Fruit fly (Drosophila melanogaster): ENCODE measurements around the gene phu.

Gene phu

DNA sequence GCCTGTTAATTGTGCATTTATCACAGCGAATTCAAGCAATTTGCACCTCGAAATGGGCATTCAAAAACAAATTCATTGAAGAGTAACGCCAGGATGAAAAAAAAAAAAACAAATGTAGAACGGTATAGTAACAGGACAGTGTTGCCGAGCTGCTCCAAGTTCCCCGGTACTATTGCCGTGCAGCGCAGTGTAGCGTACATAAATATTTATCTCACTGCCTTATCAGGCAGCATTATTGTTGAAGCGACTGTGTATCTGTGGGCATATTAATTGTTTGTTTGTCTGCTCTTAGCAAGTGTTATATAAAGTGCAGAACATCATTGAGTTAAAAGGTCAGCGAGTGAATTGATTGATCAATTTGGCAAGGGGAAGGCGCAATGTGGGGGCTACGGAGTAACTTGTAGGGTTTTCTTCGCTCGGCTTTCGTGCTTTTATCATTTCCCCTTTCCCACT lies 21.8 kb downstream of the phu start (continued):
- TF ChIP-seq nom (GFP tag; optimal IDR thresholded peaks at IDR 0.05) (no peak), luna (GFP tag; optimal IDR thresholded peaks at IDR 0.05) (no peak), CG12155 (GFP tag; optimal IDR thresholded peaks at IDR 0.05) (no peak), CG10462 (GFP tag; optimal IDR thresholded peaks at IDR 0.05) (peak; percentile 52), Hr78 (GFP tag; optimal IDR thresholded peaks at IDR 0.05) (peak in 1 of 2 experiments; percentile 67)

DNA sequence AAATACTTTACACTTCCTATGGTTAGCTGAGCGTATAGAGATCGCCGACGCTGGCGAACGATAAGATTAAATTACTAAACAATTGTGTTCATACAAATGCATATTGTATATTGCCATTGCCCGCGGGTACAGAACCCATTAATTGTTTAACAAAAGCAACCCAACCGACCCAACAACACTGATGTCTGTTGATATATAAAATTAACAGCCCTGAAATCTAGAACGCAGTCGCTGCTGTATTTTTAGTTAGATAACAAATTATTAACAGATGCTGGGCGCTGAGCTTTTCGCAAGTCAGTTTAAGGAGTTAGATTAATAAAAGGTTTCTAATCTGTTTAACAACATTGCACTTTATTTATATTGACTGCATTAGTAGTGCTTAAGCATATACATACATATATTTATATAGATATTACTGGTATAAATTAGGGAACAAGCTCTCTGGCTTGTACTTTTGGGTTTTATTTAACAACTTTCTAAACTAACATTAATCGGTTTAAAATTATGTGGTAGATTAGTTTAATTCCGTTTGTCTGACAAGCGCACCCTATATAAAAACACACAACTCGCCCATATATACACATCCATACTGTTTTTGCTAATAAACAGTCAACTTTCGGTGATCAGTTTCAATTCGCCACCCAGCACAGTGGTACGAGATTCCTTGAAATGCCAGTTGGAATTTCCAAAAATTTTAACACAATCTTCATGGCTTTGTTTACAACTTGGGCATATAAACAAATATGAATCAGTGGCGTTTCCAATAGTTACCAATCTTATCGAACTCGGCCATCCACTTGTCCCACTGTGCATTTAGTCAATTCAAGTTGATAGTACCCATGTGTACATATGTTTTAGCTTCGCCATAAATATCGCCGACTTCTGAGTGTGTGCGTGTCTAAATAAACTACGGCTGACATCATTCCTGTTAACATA lies 33.6 kb downstream of the phu start:
- TF ChIP-seq abd-A (tag; optimal IDR thresholded peaks at IDR 0.05) (no peak), Xrp1 (GFP tag; IDR thresholded peaks at IDR 0.05) (peak; percentile 90), Sox102F (GFP tag; optimal IDR thresholded peaks at IDR 0.05) (peak; percentile 82), CG14710 (tag; optimal IDR thresholded peaks at IDR 0.05) (peak; percentile 35), Dref (GFP tag; IDR thresholded peaks at IDR 0.05) (peak; percentile 46; the same call in 1 of the 2 replicates), vvl (GFP tag; IDR thresholded peaks at IDR 0.05) (peak; percentile 97), ash1 (GFP tag; optimal IDR thresholded peaks at IDR 0.05) (peak; percentile 75), CG11093 (GFP tag; IDR thresholded peaks at IDR 0.05) (peak; percentile 66; the same call in 2 of the 3 replicates), Eip74EF (GFP tag; optimal IDR thresholded peaks at IDR 0.05) (peak in 1 of 2 experiments; percentile 65), H15 (GFP tag; IDR thresholded peaks at IDR 0.05) (peak; percentile 86), HLH4C (GFP tag; IDR thresholded peaks at IDR 0.05; ENCODE audit: partially characterized antibody) (no peak), tin (GFP tag; optimal IDR thresholded peaks at IDR 0.05) (peak; percentile 89), tup (GFP tag; optimal IDR thresholded peaks at IDR 0.05) (peak; percentile 61), Camta (GFP tag; optimal IDR thresholded peaks at IDR 0.05) (peak; percentile 77), sim (GFP tag; IDR thresholded peaks at IDR 0.05) (no peak), CG3163 (GFP tag; optimal IDR thresholded peaks at IDR 0.05) (peak; percentile 50), ase (GFP tag; IDR thresholded peaks at IDR 0.05) (peak; percentile 85), CG10274 (GFP tag; optimal IDR thresholded peaks at IDR 0.05) (peak; percentile 79), MTF-1 (GFP tag; optimal IDR thresholded peaks at IDR 0.05; ENCODE audit: borderline replicate concordance) (peak; percentile 85), CG4328 (GFP tag; optimal IDR thresholded peaks at IDR 0.05) (peak; percentile 76), CG7963 (GFP tag; IDR thresholded peaks at IDR 0.05; ENCODE audit: partially characterized antibody) (no peak), CG13287 (GFP tag; IDR thresholded peaks at IDR 0.05; ENCODE audit: partially characterized antibody) (no peak), Scr (GFP tag; IDR thresholded peaks at IDR 0.05; ENCODE audit: partially characterized antibody) (no peak), CG8089 (GFP tag; optimal IDR thresholded peaks at IDR 0.05) (peak; percentile 30), zfh2 (GFP tag; optimal IDR thresholded peaks at IDR 0.05) (peak; percentile 94), CG12236 (GFP tag; optimal IDR thresholded peaks at IDR 0.05) (peak; percentile 7), CG16815 (GFP tag; optimal IDR thresholded peaks at IDR 0.05) (peak; percentile 52), CG4404 (GFP tag; IDR thresholded peaks at IDR 0.05) (peak; percentile 70), BtbVII (GFP tag; optimal IDR thresholded peaks at IDR 0.05) (peak; percentile 92), CG7745 (tag; optimal IDR thresholded peaks at IDR 0.05) (no peak), CG14860 (GFP tag; IDR thresholded peaks at IDR 0.05; ENCODE audit: partially characterized antibody) (no peak), CG7987 (GFP tag; optimal IDR thresholded peaks at IDR 0.05) (peak; percentile 92), salm (tag; optimal IDR thresholded peaks at IDR 0.05) (peak; percentile 65), CG1529 (GFP tag; optimal IDR thresholded peaks at IDR 0.05) (peak; percentile 12), GATAe (GFP tag; conservative IDR thresholded peaks at IDR 0.05) (peak; percentile 93), CG3065 (GFP tag; optimal IDR thresholded peaks at IDR 0.05) (peak; percentile 45), Drgx (GFP tag; IDR thresholded peaks at IDR 0.05) (peak; percentile 96), NFAT (GFP tag; IDR thresholded peaks at IDR 0.05) (peak; percentile 95), Sox100B (GFP tag; optimal IDR thresholded peaks at IDR 0.05) (peak; percentile 69), CG2116 (GFP tag; optimal IDR thresholded peaks at IDR 0.05) (peak; percentile 25), Spps (tag; optimal IDR thresholded peaks at IDR 0.05) (peak; percentile 57)
